Fruit fly (Drosophila melanogaster) whole organism, adult: ENCODE data around the gene CG16734.

ENCODE experiments used
- CG11617 ChIP-seq: fragments of 200-800 bp; sonication (Bioruptor generic); optimal IDR thresholded peaks from 2 replicates; lab custom pipeline; 2017; ENCODE audit warnings: mild to moderate bottlenecking, missing biosample characterization, missing genetic modification reagents, missing genetic modification characterization
- CG14711 ChIP-seq: fragments of 200-800 bp; sonication (Bioruptor generic); optimal IDR thresholded peaks from 2 replicates; lab custom pipeline; 2018; ENCODE audit warnings: missing biosample characterization, mild to moderate bottlenecking, missing genetic modification characterization, moderate library complexity
- CG1620 ChIP-seq: fragments of 200-800 bp; sonication (Bioruptor generic); optimal IDR thresholded peaks from 2 replicates; lab custom pipeline; 2016; ENCODE audit warnings: missing biosample characterization, missing genetic modification characterization
- CG33017 ChIP-seq: fragments of 200-800 bp; sonication (Bioruptor generic); optimal IDR thresholded peaks from 2 replicates; lab custom pipeline; 2018; ENCODE audit warnings: missing biosample characterization, mild to moderate bottlenecking, missing genetic modification characterization, moderate library complexity
- CG5204 ChIP-seq: fragments of 200-800 bp; sonication (Bioruptor generic); optimal IDR thresholded peaks from 2 replicates; lab custom pipeline; 2016; ENCODE audit warnings: missing biosample characterization, missing genetic modification characterization
- CG7045 ChIP-seq: fragments of 200-800 bp; sonication (Bioruptor generic); optimal IDR thresholded peaks from 2 replicates; lab custom pipeline; 2017; ENCODE audit warnings: missing biosample characterization, mild to moderate bottlenecking, missing genetic modification characterization
- CG7101 ChIP-seq: fragments of 200-800 bp; sonication (Bioruptor generic); optimal IDR thresholded peaks from 2 replicates; lab custom pipeline; 2018; ENCODE audit warnings: missing biosample characterization, mild to moderate bottlenecking, missing genetic modification characterization, moderate library complexity
- Clk ChIP-seq: fragments of 200-800 bp; sonication (Bioruptor generic); optimal IDR thresholded peaks from 2 replicates; lab custom pipeline; 2017; ENCODE audit warnings: missing biosample characterization, missing genetic modification characterization
- Crg-1 ChIP-seq: fragments of 200-800 bp; sonication (Bioruptor generic); optimal IDR thresholded peaks from 2 replicates; lab custom pipeline; 2016; ENCODE audit warnings: missing biosample characterization, missing genetic modification characterization
- Hr96 ChIP-seq: fragments of 200-800 bp; sonication (Bioruptor generic); optimal IDR thresholded peaks from 2 replicates; lab custom pipeline; 2016; ENCODE audit warnings: missing biosample characterization, missing genetic modification characterization
- Mnt ChIP-seq: fragments of 200-800 bp; sonication (Bioruptor generic); optimal IDR thresholded peaks from 2 replicates; lab custom pipeline; 2016; ENCODE audit warnings: missing biosample characterization, mild to moderate bottlenecking, missing genetic modification characterization
- bab1 ChIP-seq: fragments of 200-800 bp; sonication (Bioruptor generic); optimal IDR thresholded peaks from 3 replicates; lab custom pipeline; 2019; ENCODE audit warnings: missing biosample characterization, mild to moderate bottlenecking, missing genetic modification characterization, moderate library complexity
- cic ChIP-seq: fragments of 200-800 bp; sonication (Bioruptor generic); optimal IDR thresholded peaks from 2 replicates; lab custom pipeline; 2017; ENCODE audit warnings: missing biosample characterization, mild to moderate bottlenecking, missing genetic modification characterization, moderate library complexity
- cnc ChIP-seq, 2 experiments: fragments of >200 bp; optimal IDR thresholded peaks; 2 replicates each; lab custom pipeline; 2017
- kay ChIP-seq: fragments of 200-800 bp; sonication (Bioruptor generic); peaks from one replicate; lab custom pipeline; 2016; ENCODE audit warnings: missing biosample characterization, missing genetic modification characterization, borderline replicate concordance
- ovo ChIP-seq: fragments of 200-800 bp; sonication (Bioruptor generic); optimal IDR thresholded peaks from 2 replicates; lab custom pipeline; 2016; ENCODE audit warnings: missing biosample characterization, missing genetic modification characterization
- pad ChIP-seq: fragments of 200-800 bp; sonication (Bioruptor generic); optimal IDR thresholded peaks from 3 replicates; lab custom pipeline; 2017; ENCODE audit warnings: missing biosample characterization, missing genetic modification characterization, mild to moderate bottlenecking, moderate library complexity, missing genetic modification reagents
- tj ChIP-seq: fragments of 200-800 bp; sonication (Bioruptor generic); optimal IDR thresholded peaks from 3 replicates; lab custom pipeline; 2017; ENCODE audit warnings: missing biosample characterization, mild to moderate bottlenecking, missing genetic modification characterization, moderate library complexity

CG16734 gene

DNA sequence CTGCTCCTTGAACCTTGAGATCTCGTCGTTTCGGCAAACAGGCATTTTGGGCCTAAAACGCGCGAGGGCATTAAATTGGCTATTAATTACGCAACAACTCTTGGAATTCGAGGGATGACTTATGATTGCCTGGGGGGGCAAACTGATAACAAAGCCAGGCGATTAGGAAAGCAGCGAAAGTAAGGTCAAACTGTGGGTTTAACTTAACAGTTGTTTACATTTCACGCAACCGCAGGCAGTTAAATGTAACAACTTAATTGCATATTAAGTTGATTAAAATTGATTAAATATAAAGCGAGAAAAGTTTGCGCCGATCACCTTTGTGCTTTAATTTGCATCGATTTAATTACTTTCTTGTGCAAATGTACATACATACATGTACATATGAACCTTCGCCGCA lies 32.9 kb downstream of the CG16734 start:
- TF ChIP-seq Crg-1 (GFP tag; lab: Kevin White, UChicago): no peak
- no peak for TF ChIP-seq Mnt (GFP tag; lab: Kevin White, UChicago)
- TF ChIP-seq kay: no peak
- TF ChIP-seq CG14711 (tag; lab: Kevin White, UChicago): no peak
- no peak for TF ChIP-seq cic
- no peak for TF ChIP-seq bab1 (GFP tag; lab: Kevin White, UChicago)
- TF ChIP-seq CG33017 (tag; lab: Kevin White, UChicago): no peak
- no peak for TF ChIP-seq Clk (GFP tag; lab: Kevin White, UChicago)
- TF ChIP-seq Hr96: no peak

DNA sequence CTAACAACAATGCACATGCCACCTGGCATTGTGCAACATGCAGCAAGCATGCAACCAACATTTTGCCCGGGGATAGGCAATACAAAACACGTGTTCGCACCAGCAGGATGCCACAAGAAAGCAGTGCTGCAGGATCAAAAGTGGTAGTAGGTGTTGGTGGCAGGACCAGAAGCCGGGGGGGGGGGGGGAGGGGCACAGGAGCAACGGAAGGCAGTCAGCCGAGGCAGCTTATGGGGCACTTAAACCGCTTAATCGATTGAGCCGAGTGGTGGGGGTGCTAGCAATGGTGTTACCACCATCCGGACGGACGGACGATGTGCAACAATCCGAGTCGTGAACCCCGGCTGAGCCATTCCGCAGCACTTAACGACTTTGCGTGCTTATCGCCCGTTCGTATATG lies 42.3 kb downstream of the CG16734 start:
- no peak for TF ChIP-seq Crg-1 (GFP tag; lab: Kevin White, UChicago)
- no peak for TF ChIP-seq CG33017 (tag; lab: Kevin White, UChicago)
- TF ChIP-seq bab1 (GFP tag; lab: Kevin White, UChicago): no peak
- no peak for TF ChIP-seq cic
- TF ChIP-seq CG5204 (GFP tag; lab: Kevin White, UChicago): no peak
- no peak for TF ChIP-seq CG7045 (GFP tag; lab: Kevin White, UChicago)
- TF ChIP-seq cnc (optimal IDR thresholded peaks at IDR 0.05; lab: Kevin White, UChicago): no peak
- TF ChIP-seq pad: no peak
- TF ChIP-seq ovo: no peak
- TF ChIP-seq Mnt (GFP tag; lab: Kevin White, UChicago): no peak
- no peak for TF ChIP-seq tj
- TF ChIP-seq Hr96: no peak
- TF ChIP-seq CG11617 (GFP tag; lab: Kevin White, UChicago): no peak
- no peak for TF ChIP-seq CG7101
- TF ChIP-seq CG1620: no peak
